Fruit fly (Drosophila melanogaster) whole organism, prepupa: Measurements from ENCODE around the gene Syx18.

ENCODE experiments used
- CG10631 ChIP-seq: fragments of 200-800 bp; sonication (Bioruptor generic); optimal IDR thresholded peaks from 2 replicates; lab custom pipeline; 2016; ENCODE audit warnings: missing biosample characterization, missing genetic modification characterization
- CG10669 ChIP-seq: fragments of 200-800 bp; sonication (Bioruptor generic); optimal IDR thresholded peaks from 3 replicates; lab custom pipeline; 2018; ENCODE audit warnings: missing biosample characterization, mild to moderate bottlenecking, missing genetic modification characterization, moderate library complexity
- CG11762 ChIP-seq: fragments of 200-800 bp; sonication (Bioruptor generic); optimal IDR thresholded peaks from 3 replicates; lab custom pipeline; 2016; ENCODE audit warnings: missing biosample characterization, missing genetic modification characterization; ENCODE audit not compliant: insufficient read depth
- CG15336 ChIP-seq: fragments of 200-800 bp; sonication (Bioruptor generic); IDR thresholded peaks from 2 replicates; pipeline ENCODE4 v1.3.6; 2022; ENCODE audit warnings: missing biosample characterization, missing genetic modification characterization
- CG1621 ChIP-seq: fragments of 200-800 bp; sonication (Bioruptor generic); optimal IDR thresholded peaks from 3 replicates; lab custom pipeline; 2018; ENCODE audit warnings: missing biosample characterization, mild to moderate bottlenecking, missing genetic modification characterization
- CG16779 ChIP-seq: fragments of 200-800 bp; sonication (Bioruptor generic); optimal IDR thresholded peaks from 3 replicates; lab custom pipeline; 2017; ENCODE audit warnings: missing biosample characterization, mild to moderate bottlenecking, missing genetic modification characterization
- CG31627 ChIP-seq: fragments of 200-800 bp; sonication (Bioruptor generic); optimal IDR thresholded peaks from 3 replicates; lab custom pipeline; 2016; ENCODE audit warnings: missing biosample characterization, missing genetic modification characterization
- CG34406 ChIP-seq: fragments of 200-800 bp; sonication (Bioruptor generic); optimal IDR thresholded peaks from 3 replicates; lab custom pipeline; 2016; ENCODE audit warnings: missing biosample characterization, missing genetic modification characterization
- CG3919 ChIP-seq: fragments of 200-800 bp; sonication (Bioruptor generic); optimal IDR thresholded peaks from 3 replicates; lab custom pipeline; 2016; ENCODE audit warnings: missing biosample characterization, missing genetic modification characterization
- CG4318 ChIP-seq: fragments of 200-800 bp; sonication (Bioruptor generic); optimal IDR thresholded peaks from 3 replicates; lab custom pipeline; 2017; ENCODE audit warnings: missing biosample characterization, mild to moderate bottlenecking, missing genetic modification characterization
- CG6276 ChIP-seq: fragments of 200-800 bp; sonication (Bioruptor generic); optimal IDR thresholded peaks from 2 replicates; lab custom pipeline; 2017; ENCODE audit warnings: missing biosample characterization, mild to moderate bottlenecking, missing genetic modification characterization
- CG6792 ChIP-seq: fragments of 200-800 bp; sonication (Bioruptor generic); optimal IDR thresholded peaks from 3 replicates; lab custom pipeline; 2016; ENCODE audit warnings: missing biosample characterization, missing genetic modification characterization
- CG6808 ChIP-seq: fragments of 200-800 bp; sonication (Bioruptor generic); optimal IDR thresholded peaks from 3 replicates; lab custom pipeline; 2017; ENCODE audit warnings: missing biosample characterization, missing genetic modification characterization, mild to moderate bottlenecking, moderate library complexity, missing genetic modification reagents
- CG6854 ChIP-seq: fragments of 200-800 bp; sonication (Bioruptor generic); optimal IDR thresholded peaks from 2 replicates; lab custom pipeline; 2017; ENCODE audit warnings: missing biosample characterization, mild to moderate bottlenecking, missing genetic modification characterization
- CG8119 ChIP-seq: fragments of 200-800 bp; sonication (Bioruptor generic); IDR thresholded peaks from 3 replicates; pipeline ENCODE4 v1.3.6; 2022; ENCODE audit warnings: missing biosample characterization, missing genetic modification characterization
- CG8319 ChIP-seq: fragments of 200-800 bp; sonication (Bioruptor generic); optimal IDR thresholded peaks from 3 replicates; lab custom pipeline; 2016; ENCODE audit warnings: missing biosample characterization, missing genetic modification characterization
- CG8632 ChIP-seq: fragments of 200-800 bp; sonication (Bioruptor generic); optimal IDR thresholded peaks from 3 replicates; lab custom pipeline; 2016; ENCODE audit warnings: missing biosample characterization, missing genetic modification characterization
- CG9139 ChIP-seq: fragments of 200-800 bp; sonication (Bioruptor generic); optimal IDR thresholded peaks from 3 replicates; lab custom pipeline; 2017; ENCODE audit warnings: missing biosample characterization, mild to moderate bottlenecking, missing genetic modification characterization
- Eip75B ChIP-seq: fragments of 200-800 bp; sonication (Bioruptor generic); optimal IDR thresholded peaks from 3 replicates; lab custom pipeline; 2016; ENCODE audit warnings: missing biosample characterization, missing genetic modification characterization
- Eip78C ChIP-seq: fragments of 200-800 bp; sonication (Bioruptor generic); peaks from one replicate; lab custom pipeline; 2016; ENCODE audit warnings: missing biosample characterization, missing genetic modification characterization
- Ets21C ChIP-seq: fragments of 200-800 bp; sonication (Bioruptor generic); optimal IDR thresholded peaks from 3 replicates; lab custom pipeline; 2016; ENCODE audit warnings: missing biosample characterization, missing genetic modification characterization
- Ets96B ChIP-seq: fragments of 200-800 bp; optimal IDR thresholded peaks from 2 replicates; lab custom pipeline; 2019; ENCODE audit warnings: missing biosample characterization, mild to moderate bottlenecking, missing genetic modification characterization, moderate library complexity
- Gug ChIP-seq: fragments of 200-800 bp; sonication (Bioruptor generic); IDR thresholded peaks from 2 replicates; pipeline ENCODE4 v1.3.6; 2022; ENCODE audit warnings: missing biosample characterization, missing genetic modification characterization
- Hr38 ChIP-seq: sonication (Bioruptor generic); optimal IDR thresholded peaks from 2 replicates; lab custom pipeline; 2016; ENCODE audit warnings: missing biosample characterization, missing genetic modification characterization
- Hr39 ChIP-seq: fragments of 200-800 bp; sonication (Bioruptor generic); optimal IDR thresholded peaks from 2 replicates; lab custom pipeline; 2016; ENCODE audit warnings: missing biosample characterization, missing genetic modification characterization
- Hr4 ChIP-seq: fragments of 200-800 bp; sonication (Bioruptor generic); optimal IDR thresholded peaks from 3 replicates; lab custom pipeline; 2016; ENCODE audit warnings: missing biosample characterization, missing genetic modification characterization
- Met ChIP-seq: fragments of 200-800 bp; sonication (Bioruptor generic); optimal IDR thresholded peaks from 3 replicates; lab custom pipeline; 2016; ENCODE audit warnings: missing biosample characterization, missing genetic modification characterization
- Smox ChIP-seq: fragments of 200-800 bp; sonication (Bioruptor generic); optimal IDR thresholded peaks from 3 replicates; lab custom pipeline; 2016; ENCODE audit warnings: missing biosample characterization, missing genetic modification characterization
- Sox102F ChIP-seq: fragments of 200-800 bp; sonication (Bioruptor generic); optimal IDR thresholded peaks from 2 replicates; lab custom pipeline; 2016; ENCODE audit warnings: missing biosample characterization, mild to moderate bottlenecking, missing genetic modification characterization
- Sox14 ChIP-seq: fragments of 200-800 bp; sonication (Bioruptor generic); optimal IDR thresholded peaks from 3 replicates; lab custom pipeline; 2016; ENCODE audit warnings: missing biosample characterization, missing genetic modification characterization
- Sox15 ChIP-seq: fragments of 200-800 bp; sonication (Bioruptor generic); optimal IDR thresholded peaks from 3 replicates; lab custom pipeline; 2016; ENCODE audit warnings: missing biosample characterization, missing genetic modification characterization
- achi ChIP-seq: fragments of 200-800 bp; sonication (Bioruptor generic); optimal IDR thresholded peaks from 3 replicates; lab custom pipeline; 2016; ENCODE audit warnings: missing biosample characterization, missing genetic modification characterization
- acj6 ChIP-seq: fragments of 200-800 bp; sonication (Bioruptor generic); optimal IDR thresholded peaks from 3 replicates; lab custom pipeline; 2016; ENCODE audit warnings: missing biosample characterization, missing genetic modification characterization
- cyc ChIP-seq: fragments of 200-800 bp; sonication (Bioruptor generic); optimal IDR thresholded peaks from 3 replicates; lab custom pipeline; 2016; ENCODE audit warnings: missing biosample characterization, missing genetic modification characterization
- dsx ChIP-seq: fragments of 200-800 bp; optimal IDR thresholded peaks from 3 replicates; lab custom pipeline; 2019; ENCODE audit warnings: missing biosample characterization, mild to moderate bottlenecking, missing genetic modification characterization, moderate library complexity; ENCODE audit not compliant: poor library complexity, severe bottlenecking
- fd59A ChIP-seq: fragments of 200-800 bp; sonication (Bioruptor generic); optimal IDR thresholded peaks from 2 replicates; lab custom pipeline; 2017; ENCODE audit warnings: missing biosample characterization, mild to moderate bottlenecking, missing genetic modification characterization, missing genetic modification reagents
- fd85E ChIP-seq: fragments of 200-800 bp; sonication (Bioruptor generic); optimal IDR thresholded peaks from 3 replicates; lab custom pipeline; 2016; ENCODE audit warnings: missing biosample characterization, missing genetic modification characterization
- fkh ChIP-seq: fragments of 200-800 bp; sonication (Bioruptor generic); optimal IDR thresholded peaks from 3 replicates; lab custom pipeline; 2017; ENCODE audit warnings: missing biosample characterization, mild to moderate bottlenecking, missing genetic modification characterization, moderate library complexity
- lz ChIP-seq: fragments of 200-800 bp; sonication (Bioruptor generic); optimal IDR thresholded peaks from 3 replicates; lab custom pipeline; 2016; ENCODE audit warnings: missing biosample characterization, missing genetic modification characterization
- salr ChIP-seq, 2 experiments: fragments of 200-800 bp; sonication (Bioruptor generic); optimal IDR thresholded peaks; 3 replicates each; lab custom pipeline; 2016 to 2018; ENCODE audit warnings: missing biosample characterization in 2 of 2, missing genetic modification characterization in 2 of 2, mild to moderate bottlenecking in 1 of 2
- ss ChIP-seq, 2 experiments: fragments of 200-800 bp; sonication (Bioruptor generic); optimal IDR thresholded peaks; 2 replicates in 1 of 2; 3 replicates in 1 of 2; lab custom pipeline; 2017 to 2018; ENCODE audit warnings: mild to moderate bottlenecking in 2 of 2, missing biosample characterization in 2 of 2, missing genetic modification characterization in 2 of 2, moderate library complexity in 1 of 2
- svp ChIP-seq: fragments of 200-800 bp; sonication (Bioruptor generic); peaks from one replicate; lab custom pipeline; 2016; ENCODE audit warnings: missing biosample characterization, missing genetic modification characterization
- topi ChIP-seq: fragments of 200-800 bp; sonication (Bioruptor generic); optimal IDR thresholded peaks from 3 replicates; lab custom pipeline; 2016; ENCODE audit warnings: missing biosample characterization, missing genetic modification characterization

Gene Syx18

DNA sequence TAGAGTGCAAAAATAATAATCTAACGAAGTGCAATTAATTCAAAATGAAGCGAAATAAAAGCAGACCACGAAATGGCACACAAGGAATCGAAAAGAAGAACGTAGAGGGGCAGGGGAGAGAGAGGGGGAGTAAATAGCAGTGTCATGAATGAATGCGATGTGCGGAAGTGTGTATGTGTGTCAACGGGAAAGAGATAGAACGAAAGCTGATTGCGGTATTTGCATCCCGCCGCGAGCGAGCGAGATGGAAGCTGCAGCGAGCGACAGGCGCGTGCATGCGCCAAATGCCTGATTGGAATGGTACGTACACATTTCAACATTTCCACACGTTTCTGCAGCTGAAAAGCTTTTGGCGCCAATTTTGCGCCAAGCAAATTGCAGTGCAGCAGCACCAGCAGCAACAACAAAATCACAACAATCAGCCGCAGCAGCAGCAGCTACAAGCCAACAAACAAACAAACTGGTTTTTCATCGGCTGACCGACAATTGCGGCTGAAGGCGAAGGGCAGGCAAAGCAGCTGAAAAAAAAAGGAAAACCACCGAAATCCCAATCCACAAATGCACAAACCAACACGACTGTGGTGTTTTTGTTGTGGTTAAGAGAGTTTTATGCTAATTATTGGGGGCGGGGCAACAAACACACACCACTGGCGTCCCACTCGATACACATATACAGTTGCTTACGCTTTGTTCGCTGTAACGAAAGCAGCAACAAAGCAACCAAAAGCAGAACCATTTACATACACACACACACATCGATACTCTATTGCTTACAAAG lies 43.3 kb downstream of the Syx18 start (continued):
- TF ChIP-seq CG4318 (GFP tag; lab: Kevin White, UChicago): no peak
- TF ChIP-seq lz (GFP tag; lab: Kevin White, UChicago): no peak
- no peak for TF ChIP-seq acj6 (GFP tag; lab: Kevin White, UChicago)
- TF ChIP-seq CG8319 (GFP tag; lab: Kevin White, UChicago): no peak
- no peak for TF ChIP-seq CG8119

DNA sequence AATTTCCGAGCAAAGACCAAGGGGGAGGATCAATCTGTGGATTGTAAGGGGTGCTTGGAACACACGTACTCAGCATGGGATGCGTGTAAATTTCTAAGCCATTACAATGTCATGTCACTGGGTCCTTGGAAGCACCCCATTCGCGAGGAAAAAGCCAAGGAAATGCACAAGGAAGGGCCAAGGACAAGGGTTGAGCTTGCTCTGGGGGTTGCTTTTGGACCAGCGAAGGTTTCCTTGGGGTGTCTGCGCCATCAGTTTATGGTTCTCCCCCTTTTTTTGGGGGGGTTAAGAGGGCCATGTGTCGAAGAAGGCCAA lies 44.4 kb downstream of the Syx18 start:
- TF ChIP-seq CG15336 (GFP tag; lab: Robert Waterston, UW) (no peak), achi (GFP tag; lab: Kevin White, UChicago) (no peak), Sox14 (GFP tag; lab: Kevin White, UChicago) (no peak), acj6 (GFP tag; lab: Kevin White, UChicago) (no peak), CG6792 (GFP tag; lab: Kevin White, UChicago) (no peak), salr (GFP tag; optimal IDR thresholded peaks at IDR 0.05; lab: Kevin White, UChicago) (no peak), dsx (GFP tag; lab: Kevin White, UChicago) (no peak), CG11762 (GFP tag; lab: Kevin White, UChicago) (no peak), CG10631 (GFP tag; lab: Kevin White, UChicago) (no peak), cyc (no peak), Gug (GFP tag; lab: Robert Waterston, UW) (no peak), Eip78C (no peak), ss (GFP tag; optimal IDR thresholded peaks at IDR 0.05; lab: Kevin White, UChicago) (no peak), CG8632 (GFP tag; lab: Kevin White, UChicago) (no peak)

DNA sequence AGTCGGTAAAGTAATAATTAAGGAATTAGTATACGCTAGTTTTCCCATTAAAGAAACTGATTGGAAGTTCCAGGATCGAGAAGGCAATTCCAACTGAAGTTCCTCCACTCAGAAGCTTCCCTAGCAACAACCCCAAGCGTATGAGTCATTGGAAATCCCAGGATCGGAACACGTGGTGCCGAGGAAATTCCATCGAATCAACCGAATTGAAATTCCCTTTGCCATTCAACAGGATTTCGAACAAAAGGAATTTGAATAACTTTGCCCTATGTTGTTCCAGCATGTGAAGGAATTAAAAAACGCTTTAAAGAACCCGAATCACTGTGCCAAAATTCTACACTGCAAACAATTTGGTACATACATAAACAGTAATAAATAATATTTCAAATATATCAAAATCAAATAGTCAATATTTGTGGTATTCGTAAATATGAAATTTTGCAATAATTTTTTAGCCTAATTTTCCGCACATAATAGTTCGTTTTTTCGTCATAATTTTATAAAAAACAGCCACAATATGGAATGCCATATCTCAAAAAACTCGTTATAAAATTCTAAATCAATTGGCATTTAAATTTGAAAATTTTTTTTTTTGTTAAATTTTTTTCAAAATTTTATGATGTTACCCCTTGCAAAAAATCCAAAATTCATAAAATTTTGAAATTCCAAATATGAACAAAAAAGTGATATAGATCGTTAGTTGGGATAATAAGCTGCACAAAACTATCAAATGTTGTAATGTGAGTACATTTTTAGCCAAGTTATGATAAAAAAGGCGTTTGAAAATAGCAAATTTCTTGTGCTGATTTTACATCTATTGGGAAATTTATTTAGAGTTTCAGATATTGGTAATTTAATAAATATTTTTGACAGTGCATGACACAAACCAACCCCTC lies 45.0 kb downstream of the Syx18 start:
- TF ChIP-seq fkh (GFP tag; lab: Kevin White, UChicago) (no peak), fd59A (GFP tag; lab: Kevin White, UChicago) (no peak), lz (GFP tag; lab: Kevin White, UChicago) (peak; percentile 17), Sox14 (GFP tag; lab: Kevin White, UChicago) (no peak), fd85E (GFP tag; lab: Kevin White, UChicago) (no peak), cyc (no peak), CG10669 (GFP tag; lab: Kevin White, UChicago) (no peak), svp (GFP tag; lab: Kevin White, UChicago) (peak; percentile 56), Met (peak; percentile 29), Ets96B (tag; lab: Kevin White, UChicago) (no peak), CG6808 (no peak), CG11762 (GFP tag; lab: Kevin White, UChicago) (no peak), achi (GFP tag; lab: Kevin White, UChicago) (no peak), CG8632 (GFP tag; lab: Kevin White, UChicago) (no peak), Eip75B (no peak), CG16779 (no peak), Hr39 (GFP tag; lab: Kevin White, UChicago) (no peak), acj6 (GFP tag; lab: Kevin White, UChicago) (no peak), CG6854 (GFP tag; lab: Kevin White, UChicago) (no peak), CG34406 (GFP tag; lab: Kevin White, UChicago) (no peak), CG8319 (GFP tag; lab: Kevin White, UChicago) (no peak), CG3919 (no peak), Sox102F (GFP tag; lab: Kevin White, UChicago) (no peak), Sox15 (GFP tag; lab: Kevin White, UChicago) (no peak), CG9139 (no peak), Smox (peak; percentile 27), CG1621 (tag; lab: Kevin White, UChicago) (no peak), topi (GFP tag; lab: Kevin White, UChicago) (no peak), CG31627 (GFP tag; lab: Kevin White, UChicago) (peak; percentile 20), dsx (GFP tag; lab: Kevin White, UChicago) (no peak), Hr38 (no peak), CG8119 (no peak), Hr4 (GFP tag; lab: Kevin White, UChicago) (no peak), ss (GFP tag; optimal IDR thresholded peaks at IDR 0.05; lab: Kevin White, UChicago) (no peak), Ets21C (no peak), CG6276 (GFP tag; lab: Kevin White, UChicago) (no peak)
